Worm (Caenorhabditis elegans): Measurements from ENCODE around the gene C28G1.10.

DNA sequence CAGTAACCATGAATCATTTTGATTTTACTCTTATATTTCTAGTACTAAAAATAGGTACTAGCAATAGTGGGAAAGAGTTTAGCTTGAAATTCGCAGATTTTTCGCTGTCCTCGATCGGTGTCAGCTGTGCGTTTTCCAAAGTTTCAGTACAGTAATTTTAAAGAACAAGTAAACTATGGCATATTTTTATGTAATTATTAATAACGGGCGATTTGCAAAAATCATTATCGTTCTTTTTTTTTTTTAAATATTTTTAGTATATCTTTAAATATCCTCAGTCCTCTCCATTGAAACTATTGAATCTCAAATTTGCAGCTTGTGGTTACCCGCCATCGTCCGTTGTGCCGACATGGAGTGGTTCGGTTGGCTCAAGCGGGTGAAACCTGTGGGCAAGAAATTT, 45.9 kb downstream of the C28G1.10 start, which contains the start of gene C13E3.1:
- TF ChIP-seq pes-1 (GFP tag; IDR thresholded peaks at IDR 0.05) (no peak), ceh-36 (tag; optimal IDR thresholded peaks at IDR 0.05) (no peak), B0310.2 (tag; optimal IDR thresholded peaks at IDR 0.05) (no peak), ama-1 (optimal IDR thresholded peaks at IDR 0.05) (no peak), aly-1 (tag; optimal IDR thresholded peaks at IDR 0.05) (no peak), sea-1 (GFP tag; conservative IDR thresholded peaks at IDR 0.05) (no peak), hnd-1 (tag; optimal IDR thresholded peaks at IDR 0.05) (no peak), tra-4 (tag; optimal IDR thresholded peaks at IDR 0.05) (no peak), hmg-4 (GFP tag; optimal IDR thresholded peaks at IDR 0.05) (no peak), hmbx-1 (tag; optimal IDR thresholded peaks at IDR 0.05) (no peak), flt-1 (GFP tag; IDR thresholded peaks at IDR 0.05) (no peak), ets-7 (tag; optimal IDR thresholded peaks at IDR 0.05) (no peak), F13C5.2 (tag; optimal IDR thresholded peaks at IDR 0.05) (no peak)

Measured in whole organism, early embryonic.